Worm (Caenorhabditis elegans): ENCODE data around the gene F54D12.2.

ce11 chrII:1371533-1371932 is 27.0 kb upstream of the F54D12.2 start:
- TF ChIP-seq aly-2 (tag; optimal IDR thresholded peaks at IDR 0.05) (no peak), snpc-4 (tag; optimal IDR thresholded peaks at IDR 0.05) (no peak)
